Worm (Caenorhabditis elegans): ENCODE data around the gene tsr-1.

Gene tsr-1

DNA sequence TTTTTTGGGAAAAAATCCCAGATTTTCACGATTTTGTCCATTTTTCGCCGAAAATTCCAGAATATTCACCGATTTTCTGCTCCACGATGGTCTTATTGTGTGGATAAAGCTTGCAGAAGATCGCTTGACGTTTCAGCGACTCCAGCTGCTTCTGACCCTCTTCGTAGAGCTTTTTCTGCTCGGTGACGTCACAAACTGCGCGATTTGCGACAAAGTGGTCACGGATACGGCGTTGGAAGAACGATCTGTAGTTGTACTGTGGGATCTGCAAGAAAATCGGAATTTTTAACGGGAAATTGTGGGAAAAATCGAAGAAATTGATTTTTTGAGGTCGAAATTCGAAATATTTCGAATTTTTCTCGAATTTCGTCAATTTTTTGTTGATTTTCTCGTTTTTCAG is 5.4 kb upstream of the tsr-1 start, which contains the start of gene mnat-1:
TSS of gene mnat-1 (minus strand) at position 101 of the 400 bp plus-strand sequence.
- TF ChIP-seq sma-3 (GFP tag; optimal IDR thresholded peaks at IDR 0.05) (no peak), sem-4 (tag; optimal IDR thresholded peaks at IDR 0.05) (no peak), lin-13 (GFP tag; optimal IDR thresholded peaks at IDR 0.05) (no peak), unc-62 (GFP tag; optimal IDR thresholded peaks at IDR 0.05) (no peak), elt-3 (tag; optimal IDR thresholded peaks at IDR 0.05) (no peak), alr-1 (tag; optimal IDR thresholded peaks at IDR 0.05) (no peak), F13H6.1 (tag; optimal IDR thresholded peaks at IDR 0.05) (no peak)

DNA sequence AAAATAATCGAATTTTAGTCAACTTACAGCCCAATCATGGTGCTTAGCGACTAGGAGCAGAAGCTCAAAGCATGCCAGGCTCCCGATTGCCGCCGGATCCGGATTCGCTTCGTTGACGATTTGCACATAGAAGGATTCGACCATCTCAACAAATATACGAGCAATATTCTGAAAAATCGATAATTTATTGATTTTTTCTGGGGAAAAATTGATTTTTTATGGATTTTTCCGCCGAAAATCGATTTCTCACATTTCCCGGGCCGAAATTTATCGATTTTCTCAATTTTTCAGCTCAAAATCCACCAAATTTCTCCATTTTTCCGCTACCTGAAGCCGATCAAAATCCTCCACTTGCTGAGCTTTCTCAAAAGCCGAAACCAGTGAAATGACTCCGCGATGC is 4.3 kb downstream of the tsr-1 start:
- TF ChIP-seq sma-9 (GFP tag; optimal IDR thresholded peaks at IDR 0.05) (no peak), sma-9 (tag; optimal IDR thresholded peaks at IDR 0.05) (no peak), gmeb-1 (tag; optimal IDR thresholded peaks at IDR 0.05) (no peak), ztf-4 (tag; optimal IDR thresholded peaks at IDR 0.05) (no peak), lin-11 (tag; optimal IDR thresholded peaks at IDR 0.05) (no peak), ztf-11 (tag; optimal IDR thresholded peaks at IDR 0.05) (no peak), ceh-82 (tag; optimal IDR thresholded peaks at IDR 0.05) (no peak), crh-2 (tag; optimal IDR thresholded peaks at IDR 0.05) (no peak), nhr-11 (tag; optimal IDR thresholded peaks at IDR 0.05) (no peak), mbf-1 (tag; optimal IDR thresholded peaks at IDR 0.05) (no peak), nhr-10 (tag; optimal IDR thresholded peaks at IDR 0.05) (no peak), nhr-25 (tag; optimal IDR thresholded peaks at IDR 0.05) (no peak), lin-39 (tag; optimal IDR thresholded peaks at IDR 0.05) (no peak), mdl-1 (tag; optimal IDR thresholded peaks at IDR 0.05) (no peak), lsy-2 (tag; optimal IDR thresholded peaks at IDR 0.05) (no peak), R02D3.7 (tag; optimal IDR thresholded peaks at IDR 0.05) (no peak), mab-5 (tag; optimal IDR thresholded peaks at IDR 0.05) (no peak)

DNA sequence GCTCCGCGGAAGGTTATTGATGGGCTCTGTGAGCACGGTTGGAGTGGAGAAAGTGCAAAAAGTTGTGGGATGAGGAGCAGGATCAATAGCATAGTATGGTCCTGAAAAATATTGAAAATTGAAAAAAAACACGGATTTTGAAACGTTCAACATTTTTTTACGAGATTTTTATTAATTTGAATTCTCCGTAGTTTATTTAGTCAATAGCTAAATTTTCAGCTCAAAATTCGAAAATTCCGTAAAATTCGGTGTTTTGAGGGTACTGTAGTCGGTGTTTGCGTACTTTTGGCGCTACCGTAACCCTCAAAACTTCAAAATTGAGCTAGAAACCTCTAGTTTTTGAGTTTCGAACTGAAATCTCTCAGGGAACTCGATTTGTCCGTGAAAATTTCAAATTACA is 14.3 kb downstream of the tsr-1 start, which contains the start of gene pqn-42:
TSS of gene pqn-42 (minus strand) at position 101 of the 400 bp plus-strand sequence.
- TF ChIP-seq ZK546.5 (tag; optimal IDR thresholded peaks at IDR 0.05), result no peak
- no peak for TF ChIP-seq lin-11 (tag; optimal IDR thresholded peaks at IDR 0.05)
- no peak for TF ChIP-seq nhr-6 (tag; optimal IDR thresholded peaks at IDR 0.05)
- no peak for TF ChIP-seq C34F6.9 (tag; optimal IDR thresholded peaks at IDR 0.05)
- no peak for TF ChIP-seq ceh-16 (tag; optimal IDR thresholded peaks at IDR 0.05)
- no peak for TF ChIP-seq F13H6.1 (tag; optimal IDR thresholded peaks at IDR 0.05)

DNA sequence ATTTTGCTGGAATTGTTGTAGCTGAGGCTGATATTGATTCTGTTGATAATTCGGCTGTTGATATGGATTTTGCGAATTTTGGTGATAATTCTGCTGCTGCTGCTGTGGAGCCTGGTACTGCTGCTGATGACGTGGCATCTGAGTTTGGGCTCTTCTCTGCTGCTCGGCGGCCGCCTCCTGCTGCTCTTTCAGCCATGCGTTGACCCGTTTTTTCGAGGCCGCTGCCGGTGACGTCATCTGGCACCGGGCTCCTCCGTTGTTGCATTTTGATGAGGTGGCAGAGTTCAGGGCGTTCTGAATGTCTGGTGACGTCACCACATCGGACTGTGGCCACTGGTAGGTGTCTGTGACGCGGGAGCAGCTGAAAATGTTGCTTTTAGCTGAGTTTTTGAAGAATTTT is 16.2 kb downstream of the tsr-1 start:
- no peak for TF ChIP-seq nhr-23 (tag; optimal IDR thresholded peaks at IDR 0.05)
- no peak for TF ChIP-seq elt-3 (tag; optimal IDR thresholded peaks at IDR 0.05)
- no peak for TF ChIP-seq unc-39 (tag; optimal IDR thresholded peaks at IDR 0.05)
- no peak for TF ChIP-seq peb-1 (tag; optimal IDR thresholded peaks at IDR 0.05)
- no peak for TF ChIP-seq lin-13 (GFP tag; optimal IDR thresholded peaks at IDR 0.05)
- no peak for TF ChIP-seq mdl-1 (tag; optimal IDR thresholded peaks at IDR 0.05)
- no peak for TF ChIP-seq lsy-2 (tag; optimal IDR thresholded peaks at IDR 0.05)
- no peak for TF ChIP-seq F13H6.1 (tag; optimal IDR thresholded peaks at IDR 0.05)
- TF ChIP-seq lin-11 (tag; optimal IDR thresholded peaks at IDR 0.05), result no peak
- TF ChIP-seq zag-1 (tag; optimal IDR thresholded peaks at IDR 0.05), result no peak
- no peak for TF ChIP-seq nhr-10 (tag; optimal IDR thresholded peaks at IDR 0.05)
- no peak for TF ChIP-seq nhr-11 (tag; optimal IDR thresholded peaks at IDR 0.05)
- no peak for TF ChIP-seq sem-4 (tag; optimal IDR thresholded peaks at IDR 0.05)
- TF ChIP-seq unc-55 (GFP tag; optimal IDR thresholded peaks at IDR 0.05), result no peak
- no peak for TF ChIP-seq alr-1 (tag; optimal IDR thresholded peaks at IDR 0.05)
- TF ChIP-seq snpc-4 (tag; optimal IDR thresholded peaks at IDR 0.05), result no peak

DNA sequence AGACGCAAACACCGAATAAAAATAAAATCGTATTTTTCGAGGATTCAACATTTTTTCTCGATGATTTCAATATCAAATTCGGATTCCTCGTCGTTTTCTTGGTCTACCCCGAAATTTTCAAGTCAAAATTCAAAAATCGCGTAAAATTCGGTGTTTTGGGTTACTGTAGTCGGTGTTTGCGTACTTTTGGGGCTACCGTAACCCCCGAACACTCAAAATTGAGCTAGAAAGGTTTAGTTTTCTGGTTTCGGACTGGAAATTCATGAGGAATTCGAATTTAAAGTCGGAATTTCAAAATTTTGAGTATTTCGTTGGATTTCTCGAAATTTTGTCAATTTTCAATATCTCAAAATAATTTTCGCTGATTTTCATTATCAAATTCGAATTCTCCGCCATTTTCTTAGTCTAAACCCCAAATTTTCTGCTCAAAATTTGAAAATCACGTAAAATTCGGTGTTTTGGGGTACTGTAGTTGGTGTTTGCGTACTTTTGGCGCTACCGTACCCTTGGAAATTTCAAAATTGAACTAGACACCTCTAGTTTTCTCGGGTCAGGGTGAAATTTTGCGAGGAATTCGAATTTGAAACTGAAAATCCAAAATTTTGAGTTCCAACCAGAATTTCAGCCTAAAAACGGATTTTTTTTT is 17.1 kb downstream of the tsr-1 start:
- TF ChIP-seq mdl-1 (tag; optimal IDR thresholded peaks at IDR 0.05) (no peak), crh-2 (tag; optimal IDR thresholded peaks at IDR 0.05) (no peak), aly-2 (tag; optimal IDR thresholded peaks at IDR 0.05) (no peak), mab-5 (tag; optimal IDR thresholded peaks at IDR 0.05) (no peak), nhr-25 (tag; optimal IDR thresholded peaks at IDR 0.05) (no peak), lsy-2 (tag; optimal IDR thresholded peaks at IDR 0.05) (peak in 1 of 2 experiments; percentile 71)

Data from whole organism, L2 larva.